Worm (Caenorhabditis elegans): ENCODE results near the gene C01G10.7.
"Not testable (repeated sequence)": the region's sequence is repeated elsewhere in the genome, so short reads cannot be mapped to it uniquely, and the experiment has no call there.

DNA sequence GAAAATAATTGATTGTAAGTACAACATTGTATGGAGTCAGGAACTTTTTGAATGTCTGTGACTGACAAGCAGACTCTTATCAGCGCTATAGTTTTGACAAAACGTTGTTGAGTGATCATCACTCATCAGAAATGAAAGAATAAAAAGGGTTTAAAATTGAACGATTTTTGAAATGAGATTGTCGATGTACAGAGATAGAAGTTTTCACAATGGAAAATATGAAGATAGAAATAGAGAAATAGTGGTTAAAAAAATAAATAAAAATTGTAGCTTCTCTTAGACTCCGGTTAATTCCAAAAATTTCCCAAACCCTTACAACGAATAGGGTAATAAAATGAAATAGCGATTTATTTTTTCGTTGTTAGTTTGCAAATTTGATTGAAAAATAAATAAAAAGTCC lies 39.6 kb downstream of the C01G10.7 start, which contains the start of gene ugt-30:
- not testable (repeated sequence) for TF ChIP-seq pha-4 (tag; optimal IDR thresholded peaks at IDR 0.05); unc-39 (tag; optimal IDR thresholded peaks at IDR 0.05); nhr-237 (tag; optimal IDR thresholded peaks at IDR 0.05); R02D3.7 (tag; optimal IDR thresholded peaks at IDR 0.05); fkh-10 (GFP tag; optimal IDR thresholded peaks at IDR 0.05); skn-1 (tag; optimal IDR thresholded peaks at IDR 0.05); elt-1 (tag; optimal IDR thresholded peaks at IDR 0.05); unc-62 (GFP tag; optimal IDR thresholded peaks at IDR 0.05); ceh-28 (tag; optimal IDR thresholded peaks at IDR 0.05); elt-3 (tag; optimal IDR thresholded peaks at IDR 0.05); nhr-23 (tag; optimal IDR thresholded peaks at IDR 0.05); nhr-28 (tag; optimal IDR thresholded peaks at IDR 0.05); ceh-16 (tag; optimal IDR thresholded peaks at IDR 0.05); nhr-76 (tag; optimal IDR thresholded peaks at IDR 0.05)
